Fruit fly (Drosophila melanogaster) ovary, adult (tissue): ENCODE results near the gene Best3.

ENCODE experiments used
- CG17801 ChIP-seq: fragments of 200-800 bp; optimal IDR thresholded peaks from 2 replicates; lab custom pipeline; 2019; ENCODE audit warnings: missing biosample characterization, mild to moderate bottlenecking, missing genetic modification characterization, moderate library complexity; ENCODE audit not compliant: partially characterized antibody

Gene Best3

DNA sequence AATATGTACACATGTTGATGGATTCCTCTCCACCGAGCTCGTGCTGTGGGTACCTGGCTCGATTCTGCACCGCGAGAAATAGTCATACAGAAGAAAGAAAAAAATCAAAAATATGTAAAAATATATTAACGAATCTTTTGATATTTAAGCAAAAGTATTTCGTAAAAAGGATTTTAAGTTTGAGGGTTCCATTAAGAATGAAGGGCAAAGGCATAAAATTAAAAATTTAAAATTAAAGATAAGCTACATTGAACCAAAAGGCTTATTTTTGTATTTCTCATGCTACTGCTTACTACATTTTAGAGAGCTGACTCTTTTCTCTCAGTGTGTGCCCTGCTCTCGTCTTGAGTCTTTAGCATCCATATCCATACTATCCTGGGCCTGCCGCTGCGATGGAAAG is 36.0 kb downstream of the Best3 start:
- TF ChIP-seq CG17801 (GFP tag; lab: Kevin White, UChicago), result no peak

DNA sequence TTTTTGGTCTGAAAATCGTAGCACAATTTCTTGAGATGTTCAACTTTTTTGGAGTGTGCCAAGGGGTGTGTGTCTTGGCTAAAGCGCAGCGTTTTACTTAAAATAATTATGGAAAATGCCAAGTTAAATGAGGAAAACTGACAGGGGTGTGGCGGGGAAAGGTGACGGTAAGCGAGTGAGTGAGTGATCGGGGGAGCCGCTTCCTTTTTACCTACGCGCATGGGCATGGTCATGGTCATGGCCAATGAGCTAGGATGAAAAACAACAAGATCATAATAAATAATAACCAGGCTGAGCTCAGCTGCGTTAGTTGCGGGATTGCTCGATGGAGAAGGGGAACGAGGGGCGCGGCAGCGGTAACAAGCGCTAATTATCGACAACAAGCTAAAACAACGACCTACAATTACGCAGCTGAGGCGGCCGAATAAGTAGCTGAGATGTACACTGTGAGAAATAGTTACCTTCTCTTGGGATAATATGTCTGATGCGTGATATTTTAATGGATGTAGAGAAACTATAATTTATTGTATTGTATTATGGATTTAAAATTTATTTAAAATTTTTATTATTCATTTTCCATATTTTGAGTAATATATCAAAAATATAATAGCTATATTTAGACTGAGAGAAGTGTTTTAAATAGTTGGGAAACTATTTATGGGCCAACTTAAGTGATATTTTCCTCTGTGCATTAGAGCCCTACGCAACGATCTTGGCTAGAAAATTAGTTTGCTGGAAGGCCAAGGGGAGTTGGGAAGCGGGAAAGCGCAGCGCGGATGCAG is 38.1 kb downstream of the Best3 start:
- no peak for TF ChIP-seq CG17801 (GFP tag; lab: Kevin White, UChicago)

DNA sequence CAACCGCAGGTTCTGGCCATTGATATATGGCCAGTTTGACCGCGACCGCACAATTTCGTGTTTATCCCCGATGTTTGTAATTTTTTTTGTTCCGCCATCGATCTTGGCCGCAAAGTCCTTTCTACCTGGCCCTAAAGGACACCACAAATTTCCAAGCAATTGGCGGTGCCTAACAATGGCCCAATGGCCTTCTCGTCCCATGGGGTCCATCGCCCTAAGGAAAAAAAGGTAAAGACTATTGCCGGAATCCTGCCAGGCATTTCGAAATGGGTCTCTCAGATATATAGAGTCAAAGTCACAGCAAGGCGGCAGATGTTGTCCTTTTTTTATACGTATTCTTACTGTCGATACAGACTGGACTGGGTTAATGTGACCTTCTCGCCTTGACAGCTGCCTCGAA is 40.5 kb downstream of the Best3 start:
- TF ChIP-seq CG17801 (GFP tag; lab: Kevin White, UChicago), result no peak

DNA sequence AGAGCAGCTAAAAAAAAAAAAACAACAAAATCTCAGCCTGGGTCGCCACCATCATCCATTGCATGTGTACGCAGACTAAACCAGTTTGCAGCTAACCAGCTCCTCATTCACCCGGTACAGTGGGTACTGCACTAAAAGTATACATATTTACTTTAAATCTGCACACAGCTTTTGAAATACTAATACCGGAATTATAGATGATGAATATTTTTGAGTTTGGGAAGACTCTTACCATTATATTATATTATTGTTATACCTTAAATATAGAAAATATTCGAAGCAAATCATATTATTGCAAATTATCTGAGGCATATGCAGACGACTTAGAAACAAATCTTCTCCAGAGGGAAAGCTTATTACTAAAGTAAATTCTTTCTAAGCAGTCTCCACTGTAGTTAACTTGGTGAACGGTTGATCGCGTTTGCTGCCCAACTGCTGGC is 41.5 kb downstream of the Best3 start:
- TF ChIP-seq CG17801 (GFP tag; lab: Kevin White, UChicago), result no peak

DNA sequence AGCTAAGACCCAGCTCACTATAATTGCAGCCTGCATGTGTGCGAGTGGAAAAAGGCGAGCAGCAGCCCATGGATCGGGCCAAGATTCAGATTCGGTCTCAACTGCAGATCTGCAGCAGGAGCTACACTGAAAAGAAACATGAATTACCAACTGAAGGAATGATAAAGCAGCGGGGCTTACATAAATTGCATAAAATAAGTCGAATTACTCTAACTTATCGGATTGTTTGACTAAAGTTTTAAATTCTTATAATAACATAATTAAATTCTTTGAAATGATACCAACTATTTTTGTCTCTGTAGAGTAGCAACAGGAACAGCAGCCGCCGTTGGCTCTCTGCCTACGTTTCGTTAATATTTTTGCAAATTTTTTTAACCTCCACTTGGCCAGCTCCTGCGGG is 42.0 kb downstream of the Best3 start:
- TF ChIP-seq CG17801 (GFP tag; lab: Kevin White, UChicago), result no peak

DNA sequence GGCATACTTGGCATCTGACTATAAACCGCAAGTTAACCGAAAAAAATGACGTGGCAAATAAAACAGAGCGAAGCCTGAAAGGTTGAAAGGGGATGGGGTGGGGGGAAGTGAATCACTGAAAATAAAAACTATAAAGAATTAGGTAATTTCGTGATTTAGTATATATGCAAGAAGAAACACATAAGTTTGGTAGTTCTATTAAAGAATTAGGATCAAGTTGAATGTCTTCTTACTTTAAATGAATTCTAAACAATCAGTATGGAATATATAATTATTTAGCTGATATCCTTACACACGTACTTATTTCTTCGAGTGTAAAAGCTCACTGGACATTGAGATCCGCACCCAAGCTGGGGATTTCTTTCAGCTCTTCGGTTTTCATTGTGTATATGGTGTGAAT is 44.2 kb downstream of the Best3 start:
- TF ChIP-seq CG17801 (GFP tag; lab: Kevin White, UChicago), result no peak

DNA sequence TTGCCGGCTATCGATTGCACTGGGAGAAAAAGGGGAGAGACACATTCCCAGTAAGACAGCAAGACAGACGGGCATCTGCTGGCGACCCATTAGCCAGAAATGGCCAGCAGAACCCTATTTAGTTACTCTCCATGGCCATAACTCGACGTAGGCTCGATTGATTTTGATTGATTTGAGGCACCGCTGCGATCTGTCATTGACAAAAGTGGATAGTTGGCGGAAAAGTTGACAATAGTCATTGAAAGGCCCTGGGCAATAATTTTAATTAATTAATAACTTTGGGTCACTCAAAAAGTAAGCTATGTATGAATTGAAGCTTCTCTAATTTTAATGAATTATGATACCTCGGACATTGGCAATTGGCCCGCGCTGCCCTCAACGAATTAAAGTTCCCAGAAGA is 45.4 kb downstream of the Best3 start:
- TF ChIP-seq CG17801 (GFP tag; lab: Kevin White, UChicago), result no peak

DNA sequence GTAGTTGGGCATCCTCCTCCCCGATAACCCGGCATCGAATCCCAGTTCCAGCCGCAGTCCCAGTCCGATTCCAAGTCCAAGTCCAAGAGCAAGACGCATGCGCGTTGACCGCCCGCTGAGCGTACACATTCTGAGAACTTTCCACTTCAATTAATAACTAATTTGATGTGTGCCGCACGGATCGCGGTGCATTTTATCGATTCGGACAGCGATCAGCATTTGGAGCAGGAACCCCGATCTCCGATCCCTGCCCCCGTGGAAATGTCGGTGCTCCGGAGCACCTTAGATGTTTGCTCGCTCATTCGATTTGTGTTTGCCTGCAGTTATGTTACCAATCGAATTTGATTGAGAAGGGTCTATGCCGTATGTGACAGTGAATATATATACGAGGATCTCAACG is 48.5 kb downstream of the Best3 start:
- TF ChIP-seq CG17801 (GFP tag; lab: Kevin White, UChicago), result no peak

DNA sequence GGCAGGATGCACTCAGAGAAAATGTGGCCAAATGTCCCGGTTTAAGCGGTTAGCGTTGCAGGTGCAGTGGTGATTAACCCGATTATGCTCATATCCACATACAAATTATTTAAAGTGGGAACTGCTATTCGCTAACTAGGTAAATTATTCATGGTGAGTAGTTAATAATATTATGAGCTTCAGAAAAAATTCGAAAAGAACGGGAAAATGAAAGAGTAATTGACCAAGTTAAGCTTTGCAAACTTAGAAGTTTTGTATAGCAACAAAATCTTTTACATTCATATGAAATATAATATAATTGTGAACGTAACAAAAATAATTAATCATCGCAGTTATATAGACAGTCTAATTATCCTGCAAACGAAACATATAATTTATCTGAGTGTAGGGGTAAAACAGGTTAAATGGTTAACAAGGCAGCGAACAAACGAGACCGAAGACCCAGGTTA is 49.0 kb downstream of the Best3 start:
- TF ChIP-seq CG17801 (GFP tag; lab: Kevin White, UChicago), result no peak

DNA sequence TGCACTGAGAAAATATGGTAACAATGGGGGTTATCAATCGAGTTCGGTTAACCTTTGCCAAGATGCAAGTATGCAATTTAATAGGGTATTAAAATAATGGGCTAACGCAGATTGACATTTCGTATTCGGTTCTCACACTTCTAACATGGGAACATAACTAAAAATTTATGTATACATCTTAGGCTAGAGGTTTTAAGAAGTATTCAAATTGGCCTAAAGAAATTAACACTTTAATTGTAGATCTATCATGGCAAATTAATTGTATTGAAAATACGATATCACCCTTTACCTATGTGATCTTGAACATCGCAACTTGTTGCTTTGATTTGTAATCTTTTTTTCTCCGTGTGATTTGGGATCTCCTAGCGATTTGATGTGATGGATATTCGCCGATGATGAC is 50.0 kb downstream of the Best3 start:
- no peak for TF ChIP-seq CG17801 (GFP tag; lab: Kevin White, UChicago)

DNA sequence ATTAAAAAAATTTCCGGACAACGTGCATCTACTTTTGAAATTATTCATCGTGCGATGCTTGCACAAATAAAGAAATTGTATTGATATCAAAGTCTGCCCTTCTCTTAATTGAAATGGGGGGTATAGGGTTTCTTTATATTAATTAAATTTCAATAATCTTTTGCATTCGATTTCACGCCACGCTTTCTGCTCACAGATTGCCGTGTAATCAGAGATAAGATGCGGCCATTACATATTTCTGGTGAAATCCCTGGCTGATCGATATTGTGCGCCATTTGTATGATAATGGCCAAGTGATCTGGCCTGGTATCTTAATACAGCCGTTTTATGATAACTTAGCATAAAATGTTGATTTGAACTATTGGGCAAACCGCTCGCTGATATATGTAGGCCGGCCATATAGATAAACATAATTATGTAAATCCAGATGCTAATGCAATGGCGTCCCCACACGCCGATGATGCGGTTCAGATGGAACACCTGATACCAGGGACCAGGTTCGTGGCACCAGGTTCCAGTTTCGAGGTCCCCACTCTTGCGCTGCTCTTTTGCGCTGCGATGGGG is 50.7 kb downstream of the Best3 start:
- no peak for TF ChIP-seq CG17801 (GFP tag; lab: Kevin White, UChicago)
